Worm (Caenorhabditis elegans): Measurements from ENCODE around the gene col-143.

Gene col-143

DNA sequence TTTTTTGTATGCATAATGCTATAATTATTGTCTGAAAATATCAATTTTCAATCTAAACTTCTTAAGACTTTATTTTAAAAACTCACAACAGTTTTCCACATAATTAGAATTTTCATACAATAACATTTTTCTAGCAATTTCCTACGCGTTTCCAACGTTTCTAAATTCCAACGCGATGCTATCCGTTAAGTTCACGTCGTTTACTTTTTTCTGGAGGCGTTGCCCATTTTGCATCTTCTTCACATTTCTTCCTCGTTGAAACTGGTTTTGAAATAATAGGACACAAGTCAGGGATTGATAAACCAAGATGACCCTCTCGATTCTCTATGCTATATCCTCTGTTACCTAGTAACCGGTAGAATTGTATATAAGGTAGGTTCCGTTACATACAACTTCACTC is at the start of gene col-143, which contains the start of gene T15B7.14:
col-143 (plus strand) TSS at position 394 of the 400 bp plus-strand sequence.
T15B7.14 (minus strand) TSS at position 101 of the 400 bp plus-strand sequence.
- TF ChIP-seq ref-1 (GFP tag; conservative IDR thresholded peaks at IDR 0.05) (no peak), ztf-29 (GFP tag; IDR thresholded peaks at IDR 0.05) (no peak), T22C8.4 (GFP tag; IDR thresholded peaks at IDR 0.05) (no peak), cog-1 (tag; optimal IDR thresholded peaks at IDR 0.05) (no peak), flt-1 (GFP tag; IDR thresholded peaks at IDR 0.05) (no peak), klf-2 (GFP tag; conservative IDR thresholded peaks at IDR 0.05) (no peak), med-1 (GFP tag; optimal IDR thresholded peaks at IDR 0.05; ENCODE audit: insufficient read depth) (no peak), ztf-23 (GFP tag; IDR thresholded peaks at IDR 0.05) (no peak), tab-1 (GFP tag; IDR thresholded peaks at IDR 0.05) (no peak)

- TF ChIP-seq med-1 (GFP tag; optimal IDR thresholded peaks at IDR 0.05; ENCODE audit: insufficient read depth) (no peak), ref-1 (GFP tag; conservative IDR thresholded peaks at IDR 0.05) (no peak), klf-2 (GFP tag; conservative IDR thresholded peaks at IDR 0.05) (no peak), flt-1 (GFP tag; IDR thresholded peaks at IDR 0.05) (no peak), tab-1 (GFP tag; IDR thresholded peaks at IDR 0.05) (no peak), cog-1 (tag; optimal IDR thresholded peaks at IDR 0.05) (no peak), ztf-23 (GFP tag; IDR thresholded peaks at IDR 0.05) (no peak), T22C8.4 (GFP tag; IDR thresholded peaks at IDR 0.05) (no peak), ztf-29 (GFP tag; IDR thresholded peaks at IDR 0.05) (no peak)
Observed at ce11 chrV:6787906-6788430, 47.5 kb upstream of the col-143 start, which contains the start of gene ZC404.2. TSS of gene ZC404.2 (plus strand) at chrV:6787952.

DNA sequence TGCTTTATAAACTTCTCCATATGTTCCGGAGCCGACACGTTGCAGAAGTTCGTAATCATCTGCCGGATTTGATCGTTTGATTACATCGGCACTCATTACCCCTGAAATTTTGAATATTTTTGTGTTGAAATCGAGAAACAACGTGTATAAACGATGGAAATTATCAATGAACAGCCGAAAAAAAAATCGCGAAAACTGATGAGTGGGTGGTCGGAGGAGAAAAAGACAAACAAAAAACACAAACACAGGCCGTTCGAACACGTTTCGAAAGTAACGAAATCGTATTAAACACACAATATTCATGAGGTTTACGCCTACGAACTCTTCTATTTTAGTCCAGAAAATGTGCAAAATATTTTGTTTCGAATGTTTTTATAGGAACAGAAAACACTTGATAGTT is 42.9 kb upstream of the col-143 start, which contains the start of gene gck-2:
gck-2 (minus strand) TSS at position 101 of the 400 bp plus-strand sequence.
- TF ChIP-seq ref-1 (GFP tag; conservative IDR thresholded peaks at IDR 0.05) (no peak), klf-2 (GFP tag; conservative IDR thresholded peaks at IDR 0.05) (no peak), ztf-23 (GFP tag; IDR thresholded peaks at IDR 0.05) (no peak), tab-1 (GFP tag; IDR thresholded peaks at IDR 0.05) (no peak), med-1 (GFP tag; optimal IDR thresholded peaks at IDR 0.05; ENCODE audit: insufficient read depth) (no peak), flt-1 (GFP tag; IDR thresholded peaks at IDR 0.05) (no peak), ztf-29 (GFP tag; IDR thresholded peaks at IDR 0.05) (no peak), cog-1 (tag; optimal IDR thresholded peaks at IDR 0.05) (no peak), T22C8.4 (GFP tag; IDR thresholded peaks at IDR 0.05) (no peak)

DNA sequence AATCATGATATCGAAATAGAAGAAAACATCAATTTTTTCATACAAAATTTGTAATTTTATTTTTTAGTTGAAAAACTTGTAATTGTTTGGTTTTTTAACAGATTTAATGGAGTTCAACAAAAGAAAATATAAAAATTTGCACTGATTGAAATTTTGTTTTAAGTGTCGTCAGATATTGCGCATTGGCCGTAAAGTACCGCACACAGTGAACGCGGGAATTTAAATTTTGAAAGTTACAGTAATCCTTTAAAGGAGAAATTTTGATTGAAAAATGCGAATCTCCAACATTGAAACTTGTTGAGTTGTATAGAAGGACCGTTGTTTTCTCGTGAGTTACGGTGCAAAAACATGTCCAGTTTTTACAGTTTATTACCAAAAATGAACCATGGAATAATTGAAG is 42.5 kb upstream of the col-143 start:
- TF ChIP-seq cog-1 (tag; optimal IDR thresholded peaks at IDR 0.05) (no peak), ztf-23 (GFP tag; IDR thresholded peaks at IDR 0.05) (no peak), ref-1 (GFP tag; conservative IDR thresholded peaks at IDR 0.05) (no peak), klf-2 (GFP tag; conservative IDR thresholded peaks at IDR 0.05) (no peak), ztf-29 (GFP tag; IDR thresholded peaks at IDR 0.05) (no peak), med-1 (GFP tag; optimal IDR thresholded peaks at IDR 0.05; ENCODE audit: insufficient read depth) (no peak), tab-1 (GFP tag; IDR thresholded peaks at IDR 0.05) (no peak), T22C8.4 (GFP tag; IDR thresholded peaks at IDR 0.05) (no peak), flt-1 (GFP tag; IDR thresholded peaks at IDR 0.05) (no peak)

DNA sequence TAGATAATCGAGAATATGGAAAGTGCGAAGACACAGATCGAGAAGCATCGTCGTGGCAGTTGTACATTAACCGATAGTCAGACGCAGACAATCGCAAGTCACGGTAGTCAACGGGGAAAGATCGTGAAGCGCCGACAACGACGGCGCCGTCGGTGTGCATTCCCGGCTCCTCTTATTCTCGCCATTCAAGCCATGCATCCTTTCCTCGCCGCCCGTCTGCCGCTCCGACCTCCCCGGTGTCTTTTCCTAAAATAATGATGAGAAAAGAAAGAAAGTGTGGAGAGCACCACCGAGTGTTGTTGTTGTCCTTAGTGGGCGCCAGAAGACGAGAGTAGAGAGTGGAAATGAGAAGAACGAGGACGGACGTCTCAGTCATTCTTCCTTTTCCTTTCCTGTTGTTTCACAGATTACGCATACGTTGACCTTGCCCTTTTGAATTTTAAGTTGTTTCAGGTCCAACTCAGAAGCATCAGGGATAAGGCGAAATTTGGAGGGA is 41.6 kb upstream of the col-143 start, which contains the start of gene ZC404.1:
ZC404.1 (plus strand) TSS at position 446 of the 496 bp plus-strand sequence.
- TF ChIP-seq med-1 (GFP tag; optimal IDR thresholded peaks at IDR 0.05; ENCODE audit: insufficient read depth) (no peak), flt-1 (GFP tag; IDR thresholded peaks at IDR 0.05) (no peak), ztf-29 (GFP tag; IDR thresholded peaks at IDR 0.05) (no peak), tab-1 (GFP tag; IDR thresholded peaks at IDR 0.05) (no peak), klf-2 (GFP tag; conservative IDR thresholded peaks at IDR 0.05) (no peak)

- TF ChIP-seq ztf-29 (GFP tag; IDR thresholded peaks at IDR 0.05), result no peak
Observed at ce11 chrV:6796264-6796663, 39.2 kb upstream of the col-143 start.

- TF ChIP-seq T22C8.4 (GFP tag; IDR thresholded peaks at IDR 0.05) (no peak), cog-1 (tag; optimal IDR thresholded peaks at IDR 0.05) (peak; percentile 65), ztf-23 (GFP tag; IDR thresholded peaks at IDR 0.05) (no peak)
Observed at ce11 chrV:6796894-6797293, 38.5 kb upstream of the col-143 start.

DNA sequence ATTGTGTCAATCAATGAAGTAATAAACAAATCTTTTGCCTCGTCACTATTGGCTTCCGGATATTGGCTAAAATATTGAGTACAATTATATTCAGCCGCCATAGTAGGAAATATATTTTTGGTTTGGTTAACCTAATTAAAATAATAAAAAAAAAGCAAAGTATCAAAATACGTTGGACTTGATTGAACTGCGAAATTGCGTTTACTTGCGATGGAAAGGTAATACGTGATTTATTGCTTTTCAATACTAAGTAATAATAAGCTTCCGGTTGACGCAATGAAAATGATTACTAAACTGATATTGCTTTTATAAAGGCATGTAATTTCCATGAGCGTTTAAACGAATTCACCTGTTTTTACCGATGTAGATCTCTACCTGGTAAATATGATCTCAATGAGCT is 35.9 kb upstream of the col-143 start, which contains the start of gene dmsr-9:
dmsr-9 (minus strand) TSS at position 101 of the 400 bp plus-strand sequence.
- TF ChIP-seq ztf-29 (GFP tag; IDR thresholded peaks at IDR 0.05), result no peak
- no peak for TF ChIP-seq cog-1 (tag; optimal IDR thresholded peaks at IDR 0.05)
- TF ChIP-seq ref-1 (GFP tag; conservative IDR thresholded peaks at IDR 0.05), result no peak
- no peak for TF ChIP-seq tab-1 (GFP tag; IDR thresholded peaks at IDR 0.05)
- TF ChIP-seq T22C8.4 (GFP tag; IDR thresholded peaks at IDR 0.05), result no peak
- no peak for TF ChIP-seq flt-1 (GFP tag; IDR thresholded peaks at IDR 0.05)
- no peak for TF ChIP-seq med-1 (GFP tag; optimal IDR thresholded peaks at IDR 0.05; ENCODE audit: insufficient read depth)

- TF ChIP-seq flt-1 (GFP tag; IDR thresholded peaks at IDR 0.05), result no peak
- no peak for TF ChIP-seq ztf-29 (GFP tag; IDR thresholded peaks at IDR 0.05)
- no peak for TF ChIP-seq tab-1 (GFP tag; IDR thresholded peaks at IDR 0.05)
- TF ChIP-seq ztf-23 (GFP tag; IDR thresholded peaks at IDR 0.05), result no peak
- TF ChIP-seq T22C8.4 (GFP tag; IDR thresholded peaks at IDR 0.05), result no peak
- TF ChIP-seq med-1 (GFP tag; optimal IDR thresholded peaks at IDR 0.05; ENCODE audit: insufficient read depth), result no peak
- no peak for TF ChIP-seq ref-1 (GFP tag; conservative IDR thresholded peaks at IDR 0.05)
- TF ChIP-seq cog-1 (tag; optimal IDR thresholded peaks at IDR 0.05), result no peak
Observed at ce11 chrV:6801850-6802249, 33.6 kb upstream of the col-143 start, which contains the start of gene dmsr-10. TSS of gene dmsr-10 (minus strand) at chrV:6801950.

DNA sequence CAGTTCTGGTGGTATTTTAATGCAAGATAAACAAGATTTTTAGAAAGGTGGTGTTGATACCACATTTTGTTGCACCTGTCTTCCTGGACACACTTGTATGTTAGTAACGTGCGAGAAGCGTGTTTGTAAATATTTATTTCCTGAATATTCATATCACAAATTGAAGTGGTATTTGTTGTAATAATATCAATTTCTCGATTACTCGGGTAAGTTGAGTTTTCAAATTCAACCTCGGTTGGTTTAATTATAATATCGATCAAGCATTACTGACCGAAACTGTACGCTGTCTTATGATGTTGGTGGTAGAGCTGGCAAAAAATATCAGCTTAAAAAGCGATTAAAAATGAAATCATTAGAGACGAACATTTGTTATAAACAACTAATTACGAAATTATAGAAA is 31.4 kb upstream of the col-143 start, which contains the start of gene dmsr-11:
dmsr-11 (minus strand) TSS at position 101 of the 400 bp plus-strand sequence.
- TF ChIP-seq T22C8.4 (GFP tag; IDR thresholded peaks at IDR 0.05), result no peak
- TF ChIP-seq ztf-23 (GFP tag; IDR thresholded peaks at IDR 0.05), result no peak
- no peak for TF ChIP-seq ztf-29 (GFP tag; IDR thresholded peaks at IDR 0.05)
- no peak for TF ChIP-seq ref-1 (GFP tag; conservative IDR thresholded peaks at IDR 0.05)
- TF ChIP-seq tab-1 (GFP tag; IDR thresholded peaks at IDR 0.05), result no peak
- TF ChIP-seq med-1 (GFP tag; optimal IDR thresholded peaks at IDR 0.05; ENCODE audit: insufficient read depth), result no peak
- no peak for TF ChIP-seq cog-1 (tag; optimal IDR thresholded peaks at IDR 0.05)
- TF ChIP-seq klf-2 (GFP tag; conservative IDR thresholded peaks at IDR 0.05), result no peak
- TF ChIP-seq flt-1 (GFP tag; IDR thresholded peaks at IDR 0.05), result no peak
